Fruit fly (Drosophila melanogaster) whole organism: ENCODE data around the gene cas.

Experiments used
- Dll ChIP-seq: fragments of >200 bp; optimal IDR thresholded peaks from 2 replicates; lab custom pipeline; 2017
- pan ChIP-seq: fragments of >200 bp; optimal IDR thresholded peaks from 2 replicates; lab custom pipeline; 2017

DNA sequence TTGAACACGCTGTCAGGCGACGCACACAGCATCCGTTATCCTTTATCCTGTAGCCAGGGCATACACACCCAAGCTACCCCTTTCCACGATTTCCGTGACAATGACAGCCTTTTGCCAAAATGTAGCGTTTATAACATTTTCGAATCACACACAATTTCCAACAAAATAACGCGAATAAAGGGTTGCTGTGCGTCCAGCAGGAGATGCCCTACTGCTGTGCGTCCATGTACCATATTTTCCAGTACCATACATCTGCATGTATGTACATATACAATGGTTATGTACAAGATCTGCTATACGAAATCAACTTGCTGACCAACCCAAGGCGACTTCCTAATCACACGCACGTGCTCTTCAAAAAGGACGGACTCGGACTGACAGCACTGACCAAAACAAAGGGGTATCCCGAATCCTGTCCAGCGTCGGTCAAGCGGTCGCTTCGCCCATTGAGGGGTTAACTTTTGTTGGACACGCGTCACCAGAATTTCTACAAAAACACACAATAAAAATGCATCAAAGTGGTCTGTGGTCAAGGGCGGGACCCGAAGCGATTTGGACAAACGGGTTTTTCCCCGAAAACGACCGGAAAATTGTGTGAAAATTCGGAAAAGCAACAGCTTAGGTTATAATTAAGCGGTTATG is 11.2 kb upstream of the cas start:
- no peak for TF ChIP-seq Dll
- TF ChIP-seq pan (lab: Kevin White, UChicago) = no peak
